Fruit fly (Drosophila melanogaster) whole organism, embryonic: Measurements from ENCODE around the gene CG12702.

Experiments used
- Adf1 ChIP-seq: fragments of 200-800 bp; sonication (Bioruptor generic); IDR thresholded peaks from 2 replicates; pipeline ENCODE4 v1.3.6; 2022; ENCODE audit warnings: missing biosample characterization, missing genetic modification characterization
- CG10366 ChIP-seq: fragments of 200-800 bp; sonication (Bioruptor generic); IDR thresholded peaks from 2 replicates; pipeline ENCODE4 v1.3.6; 2022; ENCODE audit warnings: missing biosample characterization, missing genetic modification characterization
- CG10543 ChIP-seq: fragments of 200-800 bp; sonication (Bioruptor generic); optimal IDR thresholded peaks from 3 replicates; lab custom pipeline; 2017; ENCODE audit warnings: missing biosample characterization, mild to moderate bottlenecking, missing genetic modification characterization, moderate library complexity
- CG14710 ChIP-seq: fragments of 200-800 bp; sonication (Bioruptor generic); optimal IDR thresholded peaks from 3 replicates; lab custom pipeline; 2019; ENCODE audit warnings: missing biosample characterization, mild to moderate bottlenecking, missing genetic modification characterization, moderate library complexity
- CG17802 ChIP-seq: fragments of 200-800 bp; sonication (Bioruptor generic); optimal IDR thresholded peaks from 2 replicates; lab custom pipeline; 2018; ENCODE audit warnings: missing biosample characterization, mild to moderate bottlenecking, missing genetic modification characterization, moderate library complexity
- CG30020 ChIP-seq: fragments of 200-800 bp; optimal IDR thresholded peaks from 2 replicates; lab custom pipeline; 2019; ENCODE audit warnings: missing biosample characterization, mild to moderate bottlenecking, missing genetic modification characterization, moderate library complexity
- CG4360 ChIP-seq: fragments of 200-800 bp; sonication (Bioruptor generic); IDR thresholded peaks from 2 replicates; pipeline ENCODE4 v1.3.6; 2022; ENCODE audit warnings: missing biosample characterization, missing genetic modification characterization
- CG7556 ChIP-seq: fragments of 200-800 bp; sonication (Bioruptor generic); optimal IDR thresholded peaks from 2 replicates; lab custom pipeline; 2017; ENCODE audit warnings: missing biosample characterization, mild to moderate bottlenecking, missing genetic modification characterization
- CG9876 ChIP-seq: fragments of 200-800 bp; sonication (Bioruptor generic); optimal IDR thresholded peaks from 2 replicates; lab custom pipeline; 2016; ENCODE audit warnings: missing biosample characterization, missing genetic modification characterization
- Sry-β ChIP-seq: fragments of 200-800 bp; sonication (Bioruptor generic); optimal IDR thresholded peaks from 2 replicates; lab custom pipeline; 2018; ENCODE audit warnings: missing biosample characterization, mild to moderate bottlenecking, missing genetic modification characterization, moderate library complexity
- Trl ChIP-seq, 3 experiments: fragments of >200 bp in 2 of 3; fragments of 200-800 bp in 1 of 3; sonication (Bioruptor generic) in 1 of 3; optimal IDR thresholded peaks; 2 replicates in 1 of 3; 3 replicates in 2 of 3; lab custom pipeline; 2016 to 2017; ENCODE audit warnings: missing biosample characterization in 1 of 3, missing genetic modification characterization in 1 of 3
- ash1 ChIP-seq: fragments of 200-800 bp; sonication (Bioruptor generic); optimal IDR thresholded peaks from 2 replicates; lab custom pipeline; 2018; ENCODE audit warnings: missing biosample characterization, mild to moderate bottlenecking, missing genetic modification characterization
- disco-r ChIP-seq: fragments of 200-800 bp; sonication (Bioruptor generic); optimal IDR thresholded peaks from 2 replicates; lab custom pipeline; 2016; ENCODE audit warnings: missing biosample characterization, missing genetic modification characterization
- hkb ChIP-seq, 2 experiments: fragments of 200-800 bp in 1 of 2; fragments of >200 bp in 1 of 2; sonication (Bioruptor generic) in 1 of 2; IDR thresholded peaks in 1 of 2; optimal IDR thresholded peaks in 1 of 2; 2 replicates each; pipeline versions ENCODE4 v1.3.6 to Lab custom; 2017 to 2022; ENCODE audit warnings: missing biosample characterization in 1 of 2, missing genetic modification characterization in 1 of 2
- knrl ChIP-seq: fragments of 200-800 bp; sonication (Bioruptor generic); IDR thresholded peaks from 3 replicates; pipeline ENCODE4 v1.3.6; 2022; ENCODE audit warnings: missing biosample characterization, missing genetic modification characterization; ENCODE audit not compliant: partially characterized antibody
- pzg ChIP-seq: fragments of 200-800 bp; sonication (Bioruptor generic); optimal IDR thresholded peaks from 3 replicates; lab custom pipeline; 2018; ENCODE audit warnings: missing biosample characterization, mild to moderate bottlenecking, missing genetic modification characterization, moderate library complexity
- ssp ChIP-seq: fragments of 200-800 bp; sonication (Bioruptor generic); IDR thresholded peaks from 2 replicates; pipeline ENCODE4 v1.3.6; 2022; ENCODE audit warnings: missing biosample characterization, missing genetic modification characterization
- stwl ChIP-seq: fragments of 200-800 bp; sonication (Bioruptor generic); optimal IDR thresholded peaks from 3 replicates; lab custom pipeline; 2018; ENCODE audit warnings: missing biosample characterization, mild to moderate bottlenecking, missing genetic modification characterization, moderate library complexity
- twi ChIP-seq: fragments of 200-800 bp; optimal IDR thresholded peaks from 2 replicates; lab custom pipeline; 2019; ENCODE audit warnings: missing biosample characterization, mild to moderate bottlenecking, missing genetic modification characterization, moderate library complexity

CG12702 gene

DNA sequence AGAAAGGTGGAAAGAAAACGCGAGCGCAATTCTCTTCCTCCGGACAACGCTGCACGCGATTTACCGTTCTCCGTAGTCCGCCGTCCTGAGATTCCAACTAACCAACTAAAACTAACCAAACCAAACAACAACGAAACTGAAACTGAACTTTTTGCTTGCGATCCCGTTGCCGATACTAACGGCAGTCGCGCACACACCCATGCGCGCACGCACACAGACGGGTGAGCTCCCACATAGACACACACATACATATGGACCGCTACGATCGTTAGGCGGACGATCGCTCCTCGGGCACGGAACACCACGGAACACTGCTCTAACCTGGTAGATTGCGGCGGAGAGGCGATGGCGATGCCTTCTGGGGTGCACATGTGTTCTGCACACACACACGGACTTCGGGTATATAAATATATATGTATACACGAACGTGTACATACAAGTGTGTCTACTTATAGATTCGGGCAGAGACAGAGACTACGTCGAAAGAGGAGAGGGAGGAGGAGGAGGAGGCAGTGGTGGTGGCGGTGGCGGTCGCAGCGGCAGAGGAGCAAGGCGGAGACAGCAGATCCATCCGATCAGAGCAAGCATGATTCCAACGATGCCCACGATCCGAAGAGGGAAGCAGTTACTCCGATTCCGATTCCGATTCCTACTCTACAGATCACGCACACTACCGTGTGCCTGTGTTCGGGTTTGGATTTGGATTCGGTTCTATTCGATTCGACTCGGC lies 51.6 kb downstream of the CG12702 start, which contains the start of gene meso18E (continued):
- TF ChIP-seq pzg (GFP tag; lab: Kevin White, UChicago) (no peak), ash1 (GFP tag; lab: Kevin White, UChicago) (no peak), CG10366 (GFP tag; lab: Robert Waterston, UW) (no peak), Trl (optimal IDR thresholded peaks at IDR 0.05; lab: Kevin White, UChicago) (peak in 1 of 2 experiments; percentile 48), Trl (GFP tag; optimal IDR thresholded peaks at IDR 0.05; lab: Kevin White, UChicago) (no peak), knrl (GFP tag; lab: Robert Waterston, UW) (no peak), CG14710 (tag; lab: Kevin White, UChicago) (no peak), twi (tag; lab: Kevin White, UChicago) (peak; percentile 91), Adf1 (peak; percentile 65), CG9876 (GFP tag; lab: Kevin White, UChicago) (no peak), disco-r (GFP tag; lab: Kevin White, UChicago) (no peak), CG10543 (peak; percentile 69), Sry-β (GFP tag; lab: Kevin White, UChicago) (no peak)

DNA sequence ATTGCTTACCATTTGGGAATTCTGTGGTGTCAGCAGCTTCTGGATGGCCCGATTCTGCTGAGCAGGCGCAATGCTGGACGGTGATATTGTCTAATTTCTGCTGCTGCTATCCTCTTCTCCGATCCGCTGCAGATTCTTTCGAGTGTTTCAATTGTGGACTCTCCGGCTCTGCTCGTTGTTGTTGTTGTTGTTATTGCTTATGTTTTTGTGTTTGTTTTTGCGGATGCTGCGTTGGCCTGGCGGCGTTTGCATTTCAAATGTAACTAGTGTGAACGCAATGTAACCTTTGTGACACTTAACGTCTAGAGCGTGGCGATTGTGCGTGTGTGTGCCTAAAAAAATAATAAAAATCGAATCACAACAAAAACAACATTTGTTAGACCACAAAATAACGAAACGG lies 52.7 kb downstream of the CG12702 start:
- TF ChIP-seq CG4360 (GFP tag; lab: Robert Waterston, UW) (peak; percentile 83), CG7556 (GFP tag; lab: Kevin White, UChicago) (no peak), ssp (0 out of 2 replicates have a peak, but pooled peaks have one; percentile 25), hkb (optimal IDR thresholded peaks at IDR 0.05; lab: Kevin White, UChicago) (no peak), hkb (GFP tag; IDR thresholded peaks at IDR 0.05; lab: Robert Waterston, UW) (no peak), CG17802 (peak; percentile 52), stwl (tag; lab: Kevin White, UChicago) (no peak), CG30020 (tag; lab: Kevin White, UChicago) (peak; percentile 28)
